Fruit fly (Drosophila melanogaster) ovary, adult (tissue): ENCODE data around the gene Lgr4.
A peak's percentile ranks its signal among the peaks of the same experiment; 100 is the strongest.
"Not testable (repeated sequence)": the region's sequence is repeated elsewhere in the genome, so short reads cannot be mapped to it uniquely, and the experiment has no call there.

Source experiments
- CG17801 ChIP-seq: fragments of 200-800 bp; optimal IDR thresholded peaks from 2 replicates; lab custom pipeline; 2019; ENCODE audit warnings: missing biosample characterization, mild to moderate bottlenecking, missing genetic modification characterization, moderate library complexity; ENCODE audit not compliant: partially characterized antibody

The Lgr4 gene

DNA sequence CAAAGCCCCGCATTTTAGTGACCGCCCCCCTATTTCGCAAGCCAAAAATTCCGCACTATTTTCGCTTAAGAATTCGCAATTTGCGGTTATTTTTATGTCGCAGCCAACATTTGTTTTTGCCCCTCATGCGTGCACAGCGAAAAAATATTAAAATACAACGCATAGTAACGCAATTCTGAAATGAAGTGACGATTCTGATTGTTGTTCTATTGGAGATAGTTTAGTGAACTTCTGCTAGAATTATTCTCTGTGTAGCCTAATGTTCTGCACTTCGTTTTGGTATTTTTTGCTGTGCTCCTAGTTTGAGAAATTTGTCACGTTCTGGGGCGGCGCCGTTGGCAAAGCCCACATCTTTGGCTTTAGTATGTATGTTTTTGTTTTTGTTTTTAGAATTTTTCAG is 32.9 kb upstream of the Lgr4 start:
- TF ChIP-seq CG17801: no peak

DNA sequence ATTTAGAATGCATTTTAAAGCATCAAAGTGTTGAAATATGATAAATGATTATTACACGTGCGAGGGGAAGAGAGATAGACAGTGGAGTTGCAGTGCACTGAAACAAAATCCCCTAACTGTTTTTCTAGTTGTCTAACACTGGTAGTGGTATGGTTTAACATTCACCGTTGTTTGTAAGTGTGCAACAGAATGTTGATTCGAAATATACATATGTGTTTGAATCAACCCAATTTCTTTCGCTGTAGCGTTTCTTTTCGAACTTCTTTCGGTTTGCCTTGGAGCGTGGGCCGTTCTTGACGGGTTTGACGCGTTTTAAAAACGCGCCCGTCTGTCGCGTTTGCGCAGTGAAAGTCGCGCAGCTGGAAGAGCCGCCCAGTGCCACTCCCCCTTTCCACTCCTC is 32.3 kb upstream of the Lgr4 start:
- no peak for TF ChIP-seq CG17801

DNA sequence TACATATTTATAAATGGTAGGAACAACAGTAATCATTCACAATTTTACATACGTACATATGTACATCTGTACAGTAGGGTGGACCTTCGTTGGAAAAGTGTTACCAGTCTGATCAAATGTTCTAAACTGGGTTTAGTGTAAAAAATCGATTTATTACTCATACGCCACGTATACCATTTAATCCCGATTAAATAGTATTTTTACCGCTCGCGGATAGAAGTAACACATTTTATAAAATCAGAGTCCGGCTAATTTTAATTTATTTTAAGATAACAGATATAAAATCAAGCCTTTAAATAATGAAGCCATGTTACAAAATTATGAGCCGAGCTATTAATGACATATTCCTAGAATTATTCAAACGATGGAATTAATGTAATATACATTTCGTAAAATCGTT is 31.5 kb upstream of the Lgr4 start:
- no peak for TF ChIP-seq CG17801

DNA sequence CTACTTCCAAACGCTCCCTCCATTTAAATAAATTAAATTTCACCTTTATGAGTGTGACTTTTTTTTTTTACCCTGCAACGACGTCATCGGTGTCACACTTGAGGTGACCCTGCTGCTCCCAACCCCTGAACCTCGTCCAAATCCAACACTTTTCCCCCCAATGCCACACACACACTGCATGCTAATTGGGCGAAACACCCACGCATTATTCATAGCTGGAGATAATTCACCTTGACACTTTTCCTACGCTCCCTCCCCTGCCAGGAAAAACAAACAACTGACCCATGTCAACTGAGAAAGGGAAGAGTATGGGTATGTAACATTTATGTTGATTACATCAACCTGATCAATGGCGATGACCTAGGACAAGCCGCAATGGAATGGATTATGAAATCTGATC is 30.3 kb upstream of the Lgr4 start:
- no peak for TF ChIP-seq CG17801

DNA sequence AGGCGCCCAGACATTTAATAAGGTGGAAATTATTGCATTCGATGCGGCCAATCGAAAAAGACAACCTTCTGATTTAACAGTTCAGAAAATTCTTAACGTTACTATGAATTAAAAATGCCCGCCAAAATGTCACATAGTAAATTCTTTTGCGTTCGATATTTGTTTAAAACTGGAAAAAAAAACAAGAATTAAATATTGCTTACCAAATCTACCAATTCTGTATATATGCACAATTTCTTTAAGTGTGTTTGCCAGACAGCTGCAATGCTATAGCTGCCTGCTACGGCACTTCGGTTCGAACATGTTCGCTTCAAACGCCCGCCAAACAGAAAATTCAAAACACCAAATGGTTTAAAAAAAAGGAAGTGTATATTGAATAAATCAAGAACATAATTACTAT is 25.1 kb upstream of the Lgr4 start:
- no peak for TF ChIP-seq CG17801

DNA sequence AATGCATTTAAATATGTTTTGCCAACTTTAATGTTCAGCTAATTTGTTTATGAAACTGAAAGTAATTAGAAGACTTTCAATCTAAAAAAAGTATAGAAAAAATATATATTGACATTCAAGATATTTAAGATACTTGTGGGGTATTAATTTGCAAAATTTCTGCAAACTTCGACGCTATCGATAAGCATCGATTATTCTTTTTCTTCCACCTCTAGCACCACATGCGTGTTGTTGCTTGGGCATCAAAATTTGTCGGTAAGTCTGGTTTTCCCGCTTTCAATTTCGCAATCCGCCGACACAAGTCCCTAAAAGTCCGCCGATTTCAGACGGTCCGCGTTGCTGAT is 23.1 kb upstream of the Lgr4 start, which contains the start of gene REG:
TSS of gene REG (plus strand) at position 188 of the 344 bp plus-strand sequence.
- TF ChIP-seq CG17801: no peak

DNA sequence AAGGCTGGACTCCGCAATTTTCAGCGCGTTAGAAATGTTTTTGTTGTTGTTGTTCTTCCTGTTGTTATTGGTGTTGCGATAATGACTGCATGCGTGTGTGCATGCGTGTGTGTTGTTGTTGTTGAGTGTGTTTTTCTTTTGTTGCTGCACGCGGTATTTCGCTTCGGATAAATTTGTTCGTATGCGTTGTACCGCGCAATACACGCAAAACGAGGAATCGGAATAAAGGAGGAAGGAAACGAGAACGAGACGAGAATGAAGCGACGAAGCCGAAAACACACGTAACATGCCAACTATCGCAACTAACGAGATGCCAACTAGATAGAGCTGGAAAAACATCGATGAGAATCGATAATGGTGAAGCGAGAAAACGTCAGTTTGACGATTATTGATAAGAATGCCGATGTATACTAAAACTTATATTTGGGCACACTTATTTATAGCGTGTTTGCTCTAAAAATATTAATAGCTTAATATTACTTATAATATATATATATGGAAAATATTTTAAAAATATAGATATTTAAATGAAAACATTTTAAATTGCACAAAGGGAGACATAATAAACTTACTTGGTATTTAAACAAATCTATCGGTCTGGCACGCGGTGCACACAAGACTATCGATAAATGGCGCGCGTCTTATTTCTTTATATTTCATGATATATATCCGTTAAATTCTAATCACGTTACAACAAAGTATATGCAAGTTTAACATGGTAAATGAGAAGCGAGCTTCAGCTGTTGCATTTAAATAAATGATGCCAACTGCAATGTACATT is 22.6 kb upstream of the Lgr4 start, which contains the start of gene sno:
TSS of gene sno (minus strand) at position 318 of the 781 bp plus-strand sequence.
- TF ChIP-seq CG17801: peak; percentile 11

DNA sequence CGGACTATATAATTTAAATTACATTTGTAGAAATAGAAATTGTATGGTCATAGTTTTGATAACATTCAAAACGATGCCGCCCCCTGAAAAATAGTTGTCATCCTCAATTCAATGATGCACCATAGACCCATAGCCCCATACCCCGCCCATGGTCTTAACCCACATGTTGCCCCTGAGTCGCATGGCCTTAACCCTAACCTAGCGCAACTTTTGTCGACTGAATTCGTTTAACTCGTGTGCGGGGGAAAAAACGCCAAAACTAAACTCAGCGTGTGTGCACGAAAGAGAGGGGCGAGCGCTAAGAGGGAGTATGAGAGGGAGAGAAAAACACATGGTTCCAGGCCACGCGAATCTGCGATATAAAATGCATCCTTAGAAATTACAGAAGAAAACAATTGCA is 21.5 kb upstream of the Lgr4 start:
- no peak for TF ChIP-seq CG17801

DNA sequence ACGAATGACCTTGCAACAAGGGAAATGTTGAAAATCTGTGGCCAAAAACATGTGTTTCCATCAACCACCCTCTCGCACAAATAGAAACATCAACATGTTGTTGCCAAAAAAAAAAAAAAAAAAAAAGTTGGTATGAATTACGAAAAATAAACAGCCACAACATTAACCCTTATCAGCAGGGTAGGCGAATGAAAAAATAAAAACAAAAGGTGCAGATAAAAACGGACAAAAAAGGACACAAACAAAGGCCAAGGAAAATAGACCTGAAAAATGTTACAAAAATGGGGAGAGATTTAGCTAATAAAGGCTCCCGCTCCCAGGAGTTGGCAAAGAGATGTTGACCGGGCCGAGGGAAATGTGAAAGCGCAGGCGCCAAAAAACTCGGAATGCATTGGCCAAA is 20.4 kb upstream of the Lgr4 start:
- TF ChIP-seq CG17801: no peak

DNA sequence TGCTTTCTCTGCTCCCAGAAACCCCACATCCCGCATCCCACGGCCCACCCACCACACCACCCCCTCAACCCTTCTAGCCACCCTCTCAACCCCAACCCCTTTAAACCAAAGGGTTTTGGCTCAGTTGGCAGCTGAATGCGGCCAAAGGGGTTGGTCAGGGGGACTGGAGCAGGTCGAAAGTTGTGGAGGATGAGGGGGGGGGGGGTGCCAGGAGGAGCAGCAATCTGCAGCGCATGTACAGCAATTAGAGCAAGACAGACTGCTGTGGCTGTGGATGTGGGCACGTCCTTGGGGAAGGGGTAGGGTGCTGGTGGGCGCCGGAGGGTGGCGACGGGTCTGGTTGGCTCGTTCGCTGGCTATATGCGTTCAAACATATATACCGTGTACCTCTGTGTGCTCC is 19.6 kb upstream of the Lgr4 start:
- no peak for TF ChIP-seq CG17801

DNA sequence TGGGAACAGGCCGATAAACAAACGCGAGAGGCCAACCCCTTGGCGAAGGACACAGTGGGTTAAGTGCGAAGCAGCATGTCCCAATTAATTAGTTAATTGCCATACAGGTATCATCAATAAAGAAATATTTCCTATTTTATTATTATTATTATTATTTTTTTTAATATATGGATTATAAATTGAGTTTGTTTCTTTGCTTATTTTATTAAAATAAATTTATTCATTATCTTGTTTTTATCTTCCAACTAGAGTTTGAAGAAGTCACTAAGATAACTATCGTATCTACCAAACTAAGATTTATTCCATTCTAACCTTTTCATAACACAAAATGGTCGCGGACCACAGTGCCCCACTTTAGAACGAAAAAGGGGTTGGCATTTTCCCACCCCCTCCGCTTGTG is 19.1 kb upstream of the Lgr4 start:
- no peak for TF ChIP-seq CG17801

DNA sequence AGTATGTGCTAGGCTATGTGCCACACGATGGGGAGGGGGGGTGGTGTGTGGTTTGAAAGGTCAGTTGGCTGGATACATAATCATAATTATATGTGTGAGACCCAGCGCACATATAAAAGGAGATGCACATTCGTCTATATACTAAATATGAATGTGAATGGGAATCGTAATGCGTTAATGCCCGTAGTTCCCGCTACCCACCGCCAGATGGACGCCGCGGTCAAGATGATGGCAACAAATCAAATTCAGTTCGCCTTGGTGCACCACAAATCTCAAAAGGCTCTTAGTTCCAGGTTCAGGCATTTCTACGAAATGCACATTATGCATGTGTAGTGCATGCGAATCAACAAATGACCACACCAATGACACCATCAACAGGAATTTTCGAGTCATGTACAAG is 15.8 kb upstream of the Lgr4 start:
- no peak for TF ChIP-seq CG17801

DNA sequence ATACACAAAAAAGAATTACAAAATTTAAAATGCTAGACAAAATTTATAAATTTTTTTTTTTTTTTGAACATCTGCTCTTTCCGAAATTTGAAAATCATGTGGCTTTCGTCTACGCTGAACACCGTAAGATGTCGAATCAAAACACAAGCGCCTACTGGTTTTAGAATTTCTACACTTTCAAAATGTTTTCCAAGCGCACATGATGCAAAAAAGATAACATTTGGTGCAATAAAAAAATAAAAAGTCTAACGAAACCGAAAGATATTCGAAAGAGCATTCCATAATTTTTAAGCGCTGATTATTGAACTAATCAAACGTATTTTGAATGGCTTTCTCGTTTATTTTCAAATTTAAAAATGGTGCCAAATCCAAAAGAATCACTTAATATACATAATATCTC is 13.2 kb upstream of the Lgr4 start, which contains the start of gene CG44437:
TSS of gene CG44437 (minus strand) at position 101 of the 400 bp plus-strand sequence.
- TF ChIP-seq CG17801: no peak

DNA sequence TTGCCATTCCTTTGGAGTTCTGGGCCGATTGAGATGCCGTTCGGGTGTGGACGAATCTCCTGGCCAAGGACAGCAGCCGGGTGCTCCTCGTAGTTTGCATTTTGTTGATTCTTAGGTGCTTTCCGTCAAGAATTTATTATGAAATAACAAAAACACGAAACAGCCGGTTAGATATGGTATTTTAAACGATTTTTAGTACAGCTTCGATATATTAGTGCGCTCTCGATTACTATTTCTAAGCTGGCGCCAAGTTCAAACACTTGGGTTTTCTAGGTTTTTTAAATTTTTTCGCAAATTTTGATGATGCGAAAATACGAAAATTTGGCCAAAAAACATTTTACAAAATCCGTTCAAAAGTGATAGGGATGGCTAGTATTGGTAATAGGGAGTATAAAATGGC is 5.3 kb upstream of the Lgr4 start, which contains the start of gene Coq5:
TSS of gene Coq5 (minus strand) at position 303 of the 400 bp plus-strand sequence.
- no peak for TF ChIP-seq CG17801

DNA sequence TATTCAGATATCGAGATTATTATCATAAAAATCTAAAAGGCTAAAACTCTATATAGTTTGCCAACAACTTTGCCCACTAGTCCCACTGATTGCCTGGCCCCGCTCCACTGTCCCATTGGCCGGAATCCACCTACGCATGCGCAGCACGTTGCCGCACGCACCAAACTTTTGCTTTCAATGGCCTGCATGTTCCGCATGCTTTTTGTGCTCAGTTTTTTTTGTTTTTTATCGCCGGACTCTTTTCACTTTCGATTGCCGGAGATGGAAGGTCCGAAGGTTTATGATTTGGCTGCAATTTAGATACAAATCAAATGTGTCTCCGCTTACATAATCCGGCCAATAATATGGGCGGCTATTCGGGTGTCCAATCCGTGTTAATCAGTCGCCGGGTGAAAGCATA is 3.3 kb upstream of the Lgr4 start:
- no peak for TF ChIP-seq CG17801

DNA sequence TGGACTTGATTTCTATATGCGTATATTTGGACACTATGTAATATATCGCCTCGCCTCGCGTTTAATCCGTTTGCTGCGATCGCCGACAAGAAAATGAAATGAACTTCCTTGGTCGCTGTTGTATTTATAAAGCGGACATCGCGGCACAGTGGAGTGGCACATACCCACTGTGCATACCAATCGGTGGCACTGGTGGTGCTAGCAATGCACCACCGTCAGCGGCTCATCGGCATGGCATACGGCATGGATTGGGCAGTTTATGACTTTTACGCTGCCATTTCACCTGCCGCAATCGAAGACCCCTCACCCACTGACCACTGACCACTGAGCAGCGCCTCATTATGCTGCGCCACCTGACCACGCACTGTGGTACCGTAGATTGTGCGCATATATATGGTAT is 2.8 kb upstream of the Lgr4 start, which contains the start of gene CG12723:
TSS of gene CG12723 (minus strand) at position 101 of the 400 bp plus-strand sequence.
- TF ChIP-seq CG17801: no peak

DNA sequence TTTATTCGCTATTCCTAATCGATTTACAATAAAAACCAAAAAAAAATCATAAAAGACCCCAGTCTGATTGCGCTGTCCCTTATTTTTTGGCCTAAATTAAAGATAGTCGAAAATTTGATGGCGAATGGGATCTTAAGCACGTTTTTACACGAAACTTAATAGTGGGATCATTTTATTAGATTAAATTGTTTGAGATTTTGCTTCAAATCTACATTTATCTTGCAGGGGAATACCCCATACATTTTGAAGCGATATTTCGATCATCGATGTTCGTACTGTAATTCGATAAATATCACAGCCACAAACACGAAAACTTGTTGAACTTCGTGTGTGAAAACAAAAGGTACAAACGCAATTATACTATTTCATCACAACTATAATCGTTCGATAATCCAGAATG is 4.8 kb downstream of the Lgr4 start, which contains the start of gene CG32641:
TSS of gene CG32641 (plus strand) at position 301 of the 400 bp plus-strand sequence.
- TF ChIP-seq CG17801: not testable (repeated sequence)

DNA sequence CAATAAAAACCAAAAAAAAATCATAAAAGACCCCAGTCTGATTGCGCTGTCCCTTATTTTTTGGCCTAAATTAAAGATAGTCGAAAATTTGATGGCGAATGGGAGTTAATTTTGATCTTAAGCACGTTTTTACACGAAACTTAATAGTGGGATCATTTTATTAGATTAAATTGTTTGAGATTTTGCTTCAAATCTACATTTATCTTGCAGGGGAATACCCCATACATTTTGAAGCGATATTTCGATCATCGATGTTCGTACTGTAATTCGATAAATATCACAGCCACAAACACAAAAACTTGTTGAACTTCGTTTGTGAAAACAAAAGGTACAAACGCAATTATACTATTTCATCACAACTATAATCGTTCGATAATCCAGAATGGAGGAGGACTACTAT is 11.2 kb downstream of the Lgr4 start, which contains the start of gene CG32640:
TSS of gene CG32640 (plus strand) at position 286 of the 400 bp plus-strand sequence.
- not testable (repeated sequence) for TF ChIP-seq CG17801
